Worm (Caenorhabditis elegans) whole organism, midembryonic: Measurements from ENCODE around the gene clec-265.

Experiments
- T22C8.4 ChIP-seq: fragments of 200-800 bp; sonication (Bioruptor generic); IDR thresholded peaks from 2 replicates; pipeline ENCODE4 v1.3.6; 2022; ENCODE audit warnings: missing genetic modification characterization, missing compliant biosample characterization
- cog-1 ChIP-seq: sonication (generic microtip); optimal IDR thresholded peaks from 2 replicates; lab custom pipeline; 2016; ENCODE audit warnings: missing genetic modification characterization, missing compliant biosample characterization
- flt-1 ChIP-seq: fragments of 200-800 bp; sonication (Bioruptor generic); IDR thresholded peaks from 2 replicates; pipeline ENCODE4 v1.3.6; 2022; ENCODE audit warnings: missing genetic modification characterization, missing compliant biosample characterization
- klf-2 ChIP-seq: fragments of 200-800 bp; sonication (Bioruptor generic); conservative IDR thresholded peaks from 2 replicates; pipeline ENCODE4 v1.3.6; 2022; ENCODE audit warnings: missing genetic modification reagents, missing genetic modification characterization, missing compliant biosample characterization
- med-1 ChIP-seq: sonication (generic microtip); optimal IDR thresholded peaks from 2 replicates; lab custom pipeline; 2017; ENCODE audit warnings: missing genetic modification characterization, mild to moderate bottlenecking, missing compliant biosample characterization, antibody characterized with exemption, missing genetic modification reagents; ENCODE audit not compliant: insufficient read depth
- ref-1 ChIP-seq: fragments of 200-800 bp; sonication (Bioruptor generic); conservative IDR thresholded peaks from 2 replicates; pipeline ENCODE4 v1.3.6; 2022; ENCODE audit warnings: missing genetic modification reagents, missing genetic modification characterization, missing compliant biosample characterization
- tab-1 ChIP-seq: fragments of 200-800 bp; sonication (Bioruptor generic); IDR thresholded peaks from 2 replicates; pipeline ENCODE4 v1.3.6; 2022; ENCODE audit warnings: missing genetic modification characterization, missing compliant biosample characterization
- ztf-23 ChIP-seq: fragments of 200-800 bp; sonication (Bioruptor generic); IDR thresholded peaks from 2 replicates; pipeline ENCODE4 v1.3.6; 2022; ENCODE audit warnings: missing genetic modification reagents, missing genetic modification characterization, missing compliant biosample characterization
- ztf-29 ChIP-seq: fragments of 200-800 bp; sonication (Bioruptor generic); IDR thresholded peaks from 2 replicates; pipeline ENCODE4 v1.3.6; 2022; ENCODE audit warnings: missing genetic modification reagents, missing genetic modification characterization, missing compliant biosample characterization

The clec-265 gene

ce11 chrX:3035972-3036379, 4.4 kb downstream of the clec-265 start:
- TF ChIP-seq cog-1 (tag; lab: Kevin White, UChicago) (peak; percentile 92), ztf-29 (GFP tag; lab: Robert Waterston, UW) (peak; percentile 96), klf-2 (GFP tag; lab: Robert Waterston, UW) (peak; percentile 95), ztf-23 (GFP tag; lab: Robert Waterston, UW) (peak; percentile 98), T22C8.4 (GFP tag; lab: Robert Waterston, UW) (peak; percentile 94), flt-1 (peak; percentile 97), tab-1 (GFP tag; lab: Robert Waterston, UW) (peak; percentile 97), med-1 (GFP tag; lab: Kevin White, UChicago) (peak; percentile 79), ref-1 (GFP tag; lab: Robert Waterston, UW) (peak; percentile 92)

- TF ChIP-seq T22C8.4 (GFP tag; lab: Robert Waterston, UW): no peak
- no peak for TF ChIP-seq ztf-23 (GFP tag; lab: Robert Waterston, UW)
- TF ChIP-seq ztf-29 (GFP tag; lab: Robert Waterston, UW): no peak
- TF ChIP-seq flt-1: no peak
- TF ChIP-seq tab-1 (GFP tag; lab: Robert Waterston, UW): no peak
- TF ChIP-seq klf-2 (GFP tag; lab: Robert Waterston, UW): no peak
- TF ChIP-seq ref-1 (GFP tag; lab: Robert Waterston, UW): no peak
- TF ChIP-seq cog-1 (tag; lab: Kevin White, UChicago): no peak
- no peak for TF ChIP-seq med-1 (GFP tag; lab: Kevin White, UChicago)
Measured at ce11 chrX:3040021-3040420, 8.4 kb downstream of the clec-265 start.

- TF ChIP-seq flt-1: no peak
Measured at ce11 chrX:3040609-3041008, 9.0 kb downstream of the clec-265 start.

ce11 chrX:3045466-3045865, 13.9 kb downstream of the clec-265 start, which contains the start of gene cnnm-3:
TSS of gene cnnm-3 (minus strand) at chrX:3045847.
- TF ChIP-seq flt-1: no peak
- no peak for TF ChIP-seq med-1 (GFP tag; lab: Kevin White, UChicago)
- no peak for TF ChIP-seq ztf-23 (GFP tag; lab: Robert Waterston, UW)
- TF ChIP-seq tab-1 (GFP tag; lab: Robert Waterston, UW): no peak
- TF ChIP-seq ztf-29 (GFP tag; lab: Robert Waterston, UW): no peak
- no peak for TF ChIP-seq ref-1 (GFP tag; lab: Robert Waterston, UW)
- no peak for TF ChIP-seq klf-2 (GFP tag; lab: Robert Waterston, UW)
- TF ChIP-seq cog-1 (tag; lab: Kevin White, UChicago): no peak
- no peak for TF ChIP-seq T22C8.4 (GFP tag; lab: Robert Waterston, UW)

- no peak for TF ChIP-seq med-1 (GFP tag; lab: Kevin White, UChicago)
- no peak for TF ChIP-seq cog-1 (tag; lab: Kevin White, UChicago)
- TF ChIP-seq ztf-29 (GFP tag; lab: Robert Waterston, UW): no peak
- TF ChIP-seq ref-1 (GFP tag; lab: Robert Waterston, UW): no peak
- no peak for TF ChIP-seq klf-2 (GFP tag; lab: Robert Waterston, UW)
- TF ChIP-seq ztf-23 (GFP tag; lab: Robert Waterston, UW): no peak
- no peak for TF ChIP-seq tab-1 (GFP tag; lab: Robert Waterston, UW)
- TF ChIP-seq flt-1: no peak
- TF ChIP-seq T22C8.4 (GFP tag; lab: Robert Waterston, UW): no peak
Measured at ce11 chrX:3047224-3047623, 15.6 kb downstream of the clec-265 start.

ce11 chrX:3048696-3049095, 17.1 kb downstream of the clec-265 start:
- no peak for TF ChIP-seq cog-1 (tag; lab: Kevin White, UChicago)

ce11 chrX:3049233-3049632, 17.6 kb downstream of the clec-265 start:
- TF ChIP-seq med-1 (GFP tag; lab: Kevin White, UChicago) (no peak), cog-1 (tag; lab: Kevin White, UChicago) (no peak), flt-1 (no peak), ztf-23 (GFP tag; lab: Robert Waterston, UW) (no peak), ref-1 (GFP tag; lab: Robert Waterston, UW) (no peak), klf-2 (GFP tag; lab: Robert Waterston, UW) (no peak), ztf-29 (GFP tag; lab: Robert Waterston, UW) (no peak)

- no peak for TF ChIP-seq klf-2 (GFP tag; lab: Robert Waterston, UW)
- no peak for TF ChIP-seq med-1 (GFP tag; lab: Kevin White, UChicago)
- no peak for TF ChIP-seq ztf-23 (GFP tag; lab: Robert Waterston, UW)
- no peak for TF ChIP-seq ref-1 (GFP tag; lab: Robert Waterston, UW)
- no peak for TF ChIP-seq ztf-29 (GFP tag; lab: Robert Waterston, UW)
- TF ChIP-seq cog-1 (tag; lab: Kevin White, UChicago): no peak
- TF ChIP-seq flt-1: no peak
- TF ChIP-seq T22C8.4 (GFP tag; lab: Robert Waterston, UW): no peak
- no peak for TF ChIP-seq tab-1 (GFP tag; lab: Robert Waterston, UW)
Measured at ce11 chrX:3051315-3051993, 19.9 kb downstream of the clec-265 start.

- TF ChIP-seq klf-2 (GFP tag; lab: Robert Waterston, UW) (no peak), T22C8.4 (GFP tag; lab: Robert Waterston, UW) (no peak), tab-1 (GFP tag; lab: Robert Waterston, UW) (no peak), cog-1 (tag; lab: Kevin White, UChicago) (no peak), flt-1 (no peak), ref-1 (GFP tag; lab: Robert Waterston, UW) (no peak)
Measured at ce11 chrX:3054394-3054793, 22.8 kb downstream of the clec-265 start.

ce11 chrX:3054802-3055201, 23.2 kb downstream of the clec-265 start, which contains the start of gene twk-26:
TSS of gene twk-26 (minus strand) at chrX:3054824.
- TF ChIP-seq klf-2 (GFP tag; lab: Robert Waterston, UW) (no peak), tab-1 (GFP tag; lab: Robert Waterston, UW) (no peak), ztf-29 (GFP tag; lab: Robert Waterston, UW) (no peak), med-1 (GFP tag; lab: Kevin White, UChicago) (no peak), T22C8.4 (GFP tag; lab: Robert Waterston, UW) (no peak), ref-1 (GFP tag; lab: Robert Waterston, UW) (no peak), ztf-23 (GFP tag; lab: Robert Waterston, UW) (no peak), cog-1 (tag; lab: Kevin White, UChicago) (no peak), flt-1 (no peak)
